Worm (Caenorhabditis elegans) whole organism, L1 larva: ENCODE data around the gene F58A3.4.

Experiments
- egl-27 ChIP-seq, 2 experiments: fragments of 150-350 bp in 1 of 2; sonication (generic microtip); optimal IDR thresholded peaks; 3 replicates each; lab custom pipeline; 2017 to 2018; ENCODE audit warnings: missing biosample characterization in 2 of 2, missing genetic modification characterization in 2 of 2, missing genetic modification reagents in 2 of 2
- mab-9 ChIP-seq: fragments of 200-800 bp; sonication (Bioruptor generic); IDR thresholded peaks from 2 replicates; pipeline ENCODE4 v1.3.6; 2022; ENCODE audit warnings: missing genetic modification reagents, missing genetic modification characterization, missing compliant biosample characterization
- skn-1 ChIP-seq: fragments of 150-350 bp; optimal IDR thresholded peaks from 2 replicates; lab custom pipeline; 2014; ENCODE audit warnings: missing biosample characterization, missing genetic modification characterization
- snpc-4 ChIP-seq: fragments of 150-350 bp; optimal IDR thresholded peaks from 2 replicates; lab custom pipeline; 2014; ENCODE audit warnings: missing biosample characterization, missing genetic modification characterization
- unc-62 ChIP-seq: fragments of 150-350 bp; optimal IDR thresholded peaks from 2 replicates; lab custom pipeline; 2014; ENCODE audit warnings: missing biosample characterization, missing genetic modification reagents, missing genetic modification characterization

ce11 chrX:11053615-11054014 is 43.1 kb upstream of the F58A3.4 start, which contains the start of gene C09F12.2:
- TF ChIP-seq egl-27 (tag; optimal IDR thresholded peaks at IDR 0.05; lab: Kevin White, UChicago) (no peak), snpc-4 (tag; lab: Kevin White, UChicago) (no peak), mab-9 (GFP tag; lab: Robert Waterston, UW) (no peak), skn-1 (tag; lab: Kevin White, UChicago) (no peak), unc-62 (GFP tag; lab: Kevin White, UChicago) (no peak)
